Fruit fly (Drosophila melanogaster): ENCODE results near the gene ath.

DNA sequence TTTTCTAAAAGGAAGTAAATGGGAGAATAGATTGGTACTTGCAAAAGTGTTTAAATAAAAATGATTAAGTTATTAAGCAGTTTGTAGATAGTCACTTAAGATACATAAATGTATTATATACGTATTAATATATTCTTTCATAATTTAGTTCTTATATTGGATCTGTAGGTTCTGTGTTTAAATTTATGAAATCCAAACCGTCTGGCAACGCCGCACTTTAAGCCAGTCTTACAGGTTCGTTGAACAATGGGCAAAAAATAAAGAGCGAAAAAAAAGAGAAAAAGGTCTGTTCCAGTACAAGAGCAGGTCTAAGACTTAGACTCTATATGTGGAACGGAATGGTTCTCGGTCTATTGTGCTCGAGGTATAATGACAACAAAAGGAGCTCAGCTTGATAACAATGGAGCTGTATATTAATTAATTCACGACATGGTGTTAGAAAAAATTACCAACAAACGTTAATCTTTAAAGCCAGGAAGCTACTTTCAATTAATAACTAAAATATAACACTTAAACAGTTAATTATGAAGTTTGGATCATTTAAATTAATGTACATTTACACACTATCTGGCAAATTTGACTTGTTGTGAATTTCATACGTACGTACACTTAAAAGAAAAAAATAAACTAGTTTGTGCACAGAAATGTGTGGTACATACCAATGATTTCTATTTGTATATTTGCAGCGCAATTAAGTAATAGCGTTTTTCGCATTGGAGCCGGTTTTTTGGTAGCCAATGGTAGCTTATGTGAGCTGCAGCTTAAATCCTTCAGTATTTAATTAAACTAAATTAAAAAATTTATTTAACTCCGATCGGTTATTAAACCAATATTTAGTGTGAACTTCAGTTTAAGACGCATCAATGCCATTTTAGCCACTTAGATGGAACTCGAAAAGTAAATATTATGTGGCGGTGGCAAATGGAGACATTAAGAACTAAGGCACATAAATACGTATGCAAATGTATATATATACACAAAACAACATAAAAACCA lies 1.8 kb upstream of the ath start, which contains the start of gene CG5731:
- TF ChIP-seq CG11617 (GFP tag; optimal IDR thresholded peaks at IDR 0.05) (no peak), cnc (optimal IDR thresholded peaks at IDR 0.05) (no peak), CG12768 (GFP tag; optimal IDR thresholded peaks at IDR 0.05) (no peak), Clk (GFP tag; optimal IDR thresholded peaks at IDR 0.05) (no peak)

Measured in whole organism, adult.